Fruit fly (Drosophila melanogaster): Measurements from ENCODE around the gene peb.

The peb gene

DNA sequence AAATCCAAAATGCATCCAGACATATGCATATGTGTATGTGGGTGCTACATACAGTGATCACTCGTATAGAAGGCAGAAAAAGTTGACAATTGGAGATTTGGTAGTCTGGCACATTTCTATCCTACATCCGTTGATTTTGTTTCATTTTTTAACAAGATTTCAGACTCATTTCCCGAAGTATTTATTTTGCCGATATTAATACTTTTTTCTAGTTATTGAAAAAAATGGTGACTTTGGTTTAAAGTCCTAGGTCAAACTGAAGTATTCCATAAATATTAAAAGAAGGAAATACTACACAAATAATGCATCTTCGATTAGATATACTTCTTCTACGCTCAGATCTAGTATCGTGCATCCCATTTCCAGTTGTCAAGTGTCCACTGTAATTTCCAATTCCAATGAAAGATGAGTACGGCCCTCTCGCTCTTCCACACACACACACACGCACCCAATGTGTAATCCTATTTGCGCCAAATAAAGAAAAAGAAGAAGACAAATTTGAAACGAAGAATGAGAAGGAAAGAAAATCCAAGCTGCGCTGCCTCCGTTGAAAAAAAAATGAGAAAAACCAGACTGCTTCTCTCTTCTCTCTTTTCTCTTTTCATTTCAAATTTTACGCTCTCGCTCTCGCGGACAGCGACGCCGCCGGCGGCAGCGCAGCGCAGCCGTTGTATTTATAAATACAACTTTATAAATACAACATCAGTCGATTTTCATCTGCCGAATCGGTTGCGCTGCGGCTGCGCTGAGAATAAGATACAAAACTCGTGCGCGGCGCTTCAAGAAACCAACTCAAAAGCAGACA is at the start of gene peb:
peb (plus strand) TSS at position 700 of the 805 bp plus-strand sequence.
- TF ChIP-seq CG17801 (GFP tag; optimal IDR thresholded peaks at IDR 0.05; ENCODE audit: partially characterized antibody): no peak

DNA sequence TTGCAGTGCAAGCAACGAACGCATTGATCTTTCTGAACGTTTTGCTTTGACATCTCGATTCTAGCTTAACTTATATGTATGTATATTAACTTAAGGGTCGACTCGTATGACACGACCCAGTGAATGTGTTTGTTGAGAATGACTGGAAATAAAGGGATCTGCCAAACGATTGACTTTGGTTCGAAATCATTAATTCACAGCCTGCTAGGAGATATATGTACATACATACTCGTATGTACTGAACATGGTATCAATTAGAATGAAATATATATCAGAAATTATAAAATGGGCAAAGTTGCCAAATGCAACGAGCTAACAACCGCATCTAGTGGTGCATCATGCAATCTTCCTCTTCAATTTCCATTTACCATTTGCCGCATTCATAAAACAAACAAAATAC is 45.5 kb upstream of the peb start, which contains the start of gene CG12684:
CG12684 (minus strand) TSS at position 101 of the 400 bp plus-strand sequence.
- no peak for TF ChIP-seq CG17801 (GFP tag; optimal IDR thresholded peaks at IDR 0.05; ENCODE audit: partially characterized antibody)

DNA sequence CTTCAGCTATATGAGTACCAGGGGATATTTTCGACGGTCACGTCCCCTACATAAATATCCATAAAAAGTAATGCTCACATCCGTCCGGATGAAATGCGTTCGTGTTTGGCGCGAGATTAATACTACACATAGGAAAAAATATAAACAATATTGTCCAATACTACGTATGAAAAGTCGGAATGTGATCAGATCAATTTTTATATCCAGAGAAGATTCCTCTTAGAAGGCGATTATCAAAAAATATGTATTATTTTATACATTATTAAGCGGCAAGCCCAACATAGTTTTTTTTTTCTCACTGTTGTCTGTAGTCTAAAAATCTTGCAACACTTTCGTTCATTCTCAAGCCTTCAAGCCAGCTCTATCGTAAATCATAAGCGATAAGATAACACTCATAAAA is 43.4 kb upstream of the peb start:
- TF ChIP-seq CG17801 (GFP tag; optimal IDR thresholded peaks at IDR 0.05; ENCODE audit: partially characterized antibody): no peak

DNA sequence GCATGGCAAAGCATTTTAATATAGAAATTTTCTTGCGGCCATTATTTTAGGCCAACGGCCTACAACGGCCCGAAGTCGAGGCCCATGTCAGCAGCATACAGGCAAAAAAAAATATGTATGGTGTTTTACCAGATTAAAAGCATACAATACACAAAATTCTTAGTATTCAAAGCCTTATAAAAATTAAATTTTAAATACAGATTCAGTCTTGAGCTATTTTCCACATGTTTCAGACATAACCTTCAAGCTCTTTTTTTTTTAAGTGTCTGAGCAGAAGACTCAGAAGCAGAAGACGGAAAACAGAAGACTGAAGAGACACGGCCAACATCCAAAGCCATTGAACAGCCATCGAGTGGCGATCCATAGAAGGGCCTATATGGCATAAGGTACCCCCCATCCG is 35.6 kb upstream of the peb start:
- TF ChIP-seq CG17801 (GFP tag; optimal IDR thresholded peaks at IDR 0.05; ENCODE audit: partially characterized antibody): no peak

DNA sequence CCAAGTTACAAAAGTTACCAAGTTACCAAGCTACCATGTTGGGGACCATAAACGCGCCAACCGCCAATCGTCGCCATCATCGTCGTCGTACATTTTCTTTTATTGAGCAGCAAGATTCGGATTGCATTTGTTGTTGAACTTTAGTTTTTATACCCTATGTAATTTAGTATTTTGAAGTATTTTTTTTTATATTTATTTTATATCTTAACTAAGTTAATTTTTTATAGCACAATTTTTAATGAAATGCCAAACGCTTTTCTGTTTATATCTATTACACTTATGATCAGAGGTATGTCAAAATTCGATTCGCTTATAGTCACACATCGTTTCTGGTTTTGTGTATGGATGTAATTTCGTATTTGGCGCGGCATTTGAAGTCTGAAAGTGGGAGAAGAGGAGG is 34.9 kb upstream of the peb start:
- TF ChIP-seq CG17801 (GFP tag; optimal IDR thresholded peaks at IDR 0.05; ENCODE audit: partially characterized antibody): no peak

DNA sequence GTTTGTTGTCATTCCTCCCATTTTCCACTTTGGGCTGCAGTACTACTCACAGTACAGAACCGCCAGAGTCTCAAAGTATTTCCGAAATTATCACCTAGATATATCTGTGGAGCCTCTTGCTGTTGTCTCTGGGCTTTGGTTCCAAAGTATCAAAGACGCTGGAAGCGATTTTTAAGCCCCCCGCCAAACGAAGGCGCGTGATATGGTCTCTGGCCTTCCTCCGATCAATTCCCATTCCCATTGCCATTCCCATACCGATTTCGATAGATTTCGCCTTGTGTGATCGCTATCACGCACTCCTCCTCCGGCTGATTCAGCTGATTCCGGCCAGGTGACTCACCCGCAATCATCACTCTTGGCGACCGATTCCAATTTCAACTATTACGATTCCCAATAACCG is 29.8 kb upstream of the peb start:
- no peak for TF ChIP-seq CG17801 (GFP tag; optimal IDR thresholded peaks at IDR 0.05; ENCODE audit: partially characterized antibody)

DNA sequence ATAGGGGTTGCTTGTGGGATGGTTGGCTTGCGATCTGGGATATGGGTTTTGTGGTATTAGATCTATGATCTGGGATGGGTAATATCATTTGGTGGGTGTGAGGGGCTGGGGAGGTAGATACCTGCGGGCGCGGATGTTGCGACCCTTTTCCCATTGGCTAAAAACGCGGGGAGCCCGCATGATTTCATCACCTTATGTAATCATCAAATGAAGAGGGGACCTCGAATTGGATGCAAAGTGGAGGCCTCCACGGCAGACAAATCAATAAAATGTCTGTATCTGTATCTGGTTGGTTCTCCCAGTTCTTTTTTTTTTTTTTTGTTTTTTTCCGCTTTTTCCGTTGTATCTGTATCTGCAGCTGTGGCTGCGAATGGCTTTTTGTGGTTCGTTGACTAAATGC is 28.4 kb upstream of the peb start:
- TF ChIP-seq CG17801 (GFP tag; optimal IDR thresholded peaks at IDR 0.05; ENCODE audit: partially characterized antibody): no peak

DNA sequence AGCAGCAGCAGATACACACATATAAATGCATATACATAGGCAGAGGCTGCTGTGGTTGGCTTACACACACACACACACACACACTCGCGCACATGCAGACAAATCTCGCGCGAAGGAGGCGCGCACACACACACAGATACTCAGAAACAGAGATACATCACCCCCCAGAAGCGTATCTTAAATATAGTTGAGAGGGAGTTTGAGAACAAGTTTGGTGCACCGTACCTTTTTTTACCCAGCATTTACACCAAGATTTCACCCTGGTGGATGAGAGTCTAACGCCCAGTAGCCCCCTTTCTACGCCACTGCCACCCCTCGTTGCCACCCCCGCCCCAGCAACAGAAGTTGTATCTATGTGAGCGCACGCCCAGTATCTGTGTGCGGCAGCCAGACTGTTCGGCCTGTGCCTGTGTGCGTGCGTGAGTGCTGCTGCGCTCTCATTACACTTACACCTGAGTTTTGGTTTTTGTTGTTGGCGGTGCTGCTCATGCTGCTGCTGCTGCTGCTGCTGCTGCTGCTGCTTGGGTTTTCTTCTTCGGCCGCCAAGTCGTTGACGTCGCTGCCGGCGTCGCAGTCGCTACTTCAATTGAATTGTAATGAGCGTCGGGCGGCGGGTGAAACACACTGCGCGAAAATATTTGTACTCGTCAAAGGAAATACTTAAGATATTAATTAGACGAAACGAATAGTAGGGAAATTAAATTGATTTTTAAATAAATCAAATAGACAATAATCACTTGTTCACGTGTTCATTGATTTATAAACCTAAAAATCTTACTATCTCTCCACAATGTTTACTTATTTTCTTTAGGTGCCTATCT is 27.2 kb upstream of the peb start:
- TF ChIP-seq CG17801 (GFP tag; optimal IDR thresholded peaks at IDR 0.05; ENCODE audit: partially characterized antibody): peak; percentile 77

DNA sequence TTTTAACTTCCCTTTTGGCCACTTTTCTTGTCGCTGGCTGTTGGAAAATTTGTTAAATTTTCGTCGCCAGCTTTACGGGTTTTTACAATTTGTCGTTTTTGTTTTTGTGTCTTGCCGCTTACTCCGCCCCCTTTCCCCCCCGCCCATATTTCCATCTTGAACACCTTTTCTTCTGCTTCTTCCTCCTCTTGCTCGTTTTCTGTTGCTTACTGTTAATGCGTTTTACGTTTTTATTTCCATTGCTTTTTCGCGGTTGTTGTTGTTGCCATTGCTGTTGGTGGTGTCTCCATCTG is 26.6 kb upstream of the peb start:
- peak; percentile 45 for TF ChIP-seq CG17801 (GFP tag; optimal IDR thresholded peaks at IDR 0.05; ENCODE audit: partially characterized antibody)

DNA sequence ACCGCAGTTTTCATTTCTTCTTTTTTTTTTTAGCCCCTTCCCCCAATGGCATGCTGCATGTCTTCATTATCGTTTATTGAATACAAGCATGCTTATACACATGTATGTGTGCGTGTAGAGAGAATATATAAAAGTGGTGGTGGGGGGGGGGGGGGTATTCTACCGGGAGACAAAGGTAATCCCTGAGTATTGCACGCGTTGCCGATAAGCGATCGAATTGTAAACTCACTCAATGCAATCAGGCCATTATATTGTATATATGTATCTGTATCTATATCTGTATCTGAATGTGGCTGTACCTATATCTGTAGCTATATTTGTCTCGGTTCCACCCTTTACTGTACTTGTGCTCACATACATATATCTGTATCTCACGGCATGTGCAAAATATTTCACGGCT is 25.1 kb upstream of the peb start:
- TF ChIP-seq CG17801 (GFP tag; optimal IDR thresholded peaks at IDR 0.05; ENCODE audit: partially characterized antibody): no peak

DNA sequence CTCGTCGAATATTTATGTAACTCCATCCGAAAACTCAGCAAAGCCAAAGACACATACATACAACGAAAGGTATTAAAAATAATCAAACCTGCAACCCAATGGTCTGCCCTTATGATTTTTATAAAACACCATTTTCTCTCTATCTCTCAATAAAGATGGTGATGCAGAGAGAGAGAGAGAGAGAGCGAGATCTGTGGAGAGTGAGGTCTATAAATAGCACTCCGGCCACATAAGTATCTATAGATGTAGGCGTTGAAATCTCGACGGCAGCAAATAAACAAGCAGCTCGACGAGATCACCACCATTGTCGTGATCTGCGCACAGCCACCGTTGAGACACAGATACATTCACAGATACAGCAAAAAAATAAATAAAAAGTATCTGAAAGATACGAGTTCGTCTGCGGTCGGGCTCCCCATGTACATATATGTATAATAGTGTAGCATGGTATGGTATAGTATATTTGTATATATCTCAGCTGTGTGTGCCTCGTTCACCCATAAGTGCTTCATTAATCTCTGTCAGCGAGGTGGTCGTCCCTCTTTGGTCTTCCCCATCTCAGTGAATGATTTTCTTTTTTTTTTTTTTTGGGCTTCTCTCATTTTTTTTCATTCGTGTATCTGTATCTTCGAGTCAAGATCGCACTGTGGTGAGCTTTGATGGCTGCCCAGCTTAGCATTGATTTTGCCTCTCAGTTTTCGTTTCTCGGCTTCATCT is 20.7 kb upstream of the peb start:
- no peak for TF ChIP-seq CG17801 (GFP tag; optimal IDR thresholded peaks at IDR 0.05; ENCODE audit: partially characterized antibody)

DNA sequence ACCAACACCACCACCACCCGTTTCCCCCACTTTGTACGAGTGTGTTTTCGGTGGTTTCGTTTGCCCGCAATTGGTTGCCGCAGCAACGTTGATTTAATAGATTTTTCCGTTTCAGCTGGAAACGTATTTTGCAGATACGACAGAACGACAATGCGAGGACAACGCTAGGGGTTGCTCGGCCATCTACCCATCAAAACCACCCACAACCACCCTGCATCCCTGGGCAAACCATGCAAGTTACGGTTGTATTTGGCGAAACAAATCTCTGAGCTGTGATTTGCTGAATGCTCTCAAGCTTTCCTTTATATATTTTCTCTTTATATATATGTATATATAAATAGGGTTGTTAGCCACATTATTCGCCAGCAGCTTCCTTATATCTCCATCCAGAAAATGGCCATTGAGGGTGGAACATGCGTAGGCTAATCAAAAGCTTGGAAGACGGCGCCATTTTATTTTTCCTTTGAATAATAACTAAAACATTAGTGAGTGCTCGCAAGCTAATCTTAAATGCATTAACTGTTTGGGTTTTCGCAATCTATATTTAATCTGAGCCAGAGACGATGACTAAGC is 17.4 kb upstream of the peb start:
- TF ChIP-seq CG17801 (GFP tag; optimal IDR thresholded peaks at IDR 0.05; ENCODE audit: partially characterized antibody): no peak

DNA sequence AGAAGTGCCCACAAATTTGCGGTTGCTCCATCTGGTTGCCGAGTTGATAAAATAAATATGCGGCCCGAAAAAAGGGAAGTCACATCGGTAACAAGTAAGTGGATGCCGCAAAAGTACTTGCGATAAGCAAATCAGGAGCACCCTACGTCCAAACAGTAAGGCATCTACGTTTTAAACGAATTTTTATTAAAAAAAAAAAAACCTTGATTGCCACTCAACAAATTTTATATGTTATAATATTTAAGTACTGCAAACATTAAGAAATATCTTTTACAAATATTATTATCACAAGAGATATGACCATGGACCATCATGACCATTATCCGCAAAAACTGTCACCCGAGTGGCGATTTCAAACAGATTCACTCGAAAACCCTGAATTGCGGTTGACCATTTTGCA is 13.3 kb upstream of the peb start:
- TF ChIP-seq CG17801 (GFP tag; optimal IDR thresholded peaks at IDR 0.05; ENCODE audit: partially characterized antibody): no peak

DNA sequence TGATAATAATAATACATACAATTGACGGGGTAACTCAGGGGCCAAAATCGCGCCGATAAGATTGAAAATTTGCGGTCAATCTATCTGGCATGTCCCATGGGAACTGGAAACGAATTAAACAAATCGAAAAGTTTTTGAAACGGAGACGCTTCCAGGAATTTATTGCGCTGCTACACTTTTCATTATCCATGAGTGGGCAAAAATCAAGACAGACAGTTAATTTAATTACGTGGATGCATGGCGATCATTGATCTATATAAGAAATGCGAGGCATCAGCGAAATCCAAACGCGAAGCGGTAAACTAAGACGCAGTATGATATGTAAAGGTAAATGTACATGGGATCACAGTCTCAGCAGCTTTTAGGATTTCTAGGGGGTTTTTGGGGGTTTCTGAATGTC is 12.8 kb upstream of the peb start:
- TF ChIP-seq CG17801 (GFP tag; optimal IDR thresholded peaks at IDR 0.05; ENCODE audit: partially characterized antibody): no peak

DNA sequence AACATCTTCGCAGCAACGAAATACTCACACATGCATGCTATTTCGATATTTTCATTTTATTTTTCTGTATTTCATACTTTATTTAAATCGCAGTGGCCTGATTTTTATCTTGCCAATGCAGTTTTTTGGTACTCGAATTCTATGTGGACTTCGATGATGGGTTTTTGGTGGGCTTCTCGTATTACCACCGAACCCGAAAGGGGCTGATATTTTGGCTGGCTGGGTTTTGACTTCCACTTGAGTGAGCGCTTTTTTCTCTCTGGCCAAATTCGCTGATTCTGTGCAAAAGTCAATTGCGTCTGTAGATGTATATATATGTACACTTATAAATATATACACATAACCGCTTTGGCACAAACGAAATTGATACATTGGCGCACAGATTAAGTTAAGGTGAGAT is 12.1 kb upstream of the peb start:
- peak; percentile 24 for TF ChIP-seq CG17801 (GFP tag; optimal IDR thresholded peaks at IDR 0.05; ENCODE audit: partially characterized antibody)

Measured in ovary, adult (tissue).